Worm (Caenorhabditis elegans) whole organism, mixed stage, embryonic: ENCODE measurements around the gene R09A8.1.

ENCODE experiments used
- M03D4.4 ChIP-seq: sonication (generic microtip); optimal IDR thresholded peaks from 2 replicates; lab custom pipeline; 2017; ENCODE audit warnings: mild to moderate bottlenecking, missing genetic modification characterization, missing compliant biosample characterization
- bed-3 ChIP-seq: fragments of 200-800 bp; sonication (Bioruptor generic); optimal IDR thresholded peaks from 3 replicates; lab custom pipeline; 2018; ENCODE audit warnings: mild to moderate bottlenecking, missing genetic modification characterization, moderate library complexity, missing compliant biosample characterization
- blmp-1 ChIP-seq: fragments of 150-350 bp; optimal IDR thresholded peaks from 2 replicates; lab custom pipeline; 2014; ENCODE audit warnings: missing biosample characterization, missing genetic modification characterization
- ceh-43 ChIP-seq: fragments of 200-800 bp; sonication (Bioruptor generic); optimal IDR thresholded peaks from 2 replicates; lab custom pipeline; 2018; ENCODE audit warnings: mild to moderate bottlenecking, missing genetic modification characterization, moderate library complexity, missing compliant biosample characterization
- ceh-83 ChIP-seq: fragments of 200-800 bp; sonication (Bioruptor generic); optimal IDR thresholded peaks from 2 replicates; lab custom pipeline; 2018; ENCODE audit warnings: mild to moderate bottlenecking, missing genetic modification characterization, missing compliant biosample characterization
- ces-1 ChIP-seq: fragments of 150-350 bp; optimal IDR thresholded peaks from 2 replicates; lab custom pipeline; 2014; ENCODE audit warnings: missing biosample characterization, missing genetic modification reagents, missing genetic modification characterization
- drap-1 ChIP-seq: fragments of 200-800 bp; sonication (Bioruptor generic); optimal IDR thresholded peaks from 3 replicates; lab custom pipeline; 2018; ENCODE audit warnings: mild to moderate bottlenecking, missing genetic modification characterization, missing compliant biosample characterization
- elt-1 ChIP-seq: sonication (generic microtip); optimal IDR thresholded peaks from 2 replicates; lab custom pipeline; 2017; ENCODE audit warnings: missing genetic modification characterization, mild to moderate bottlenecking, missing compliant biosample characterization, antibody characterized with exemption, moderate library complexity, borderline replicate concordance; ENCODE audit not compliant: insufficient read depth
- elt-3 ChIP-seq: fragments of 150-350 bp; optimal IDR thresholded peaks from 2 replicates; lab custom pipeline; 2014; ENCODE audit warnings: missing biosample characterization, missing genetic modification characterization
- flh-1 ChIP-seq: fragments of 200-800 bp; sonication (Bioruptor generic); optimal IDR thresholded peaks from 2 replicates; lab custom pipeline; 2018; ENCODE audit warnings: mild to moderate bottlenecking, missing genetic modification characterization, moderate library complexity, missing compliant biosample characterization
- ham-2 ChIP-seq: fragments of 200-800 bp; sonication (Bioruptor generic); optimal IDR thresholded peaks from 2 replicates; lab custom pipeline; 2018; ENCODE audit warnings: mild to moderate bottlenecking, missing genetic modification characterization, missing compliant biosample characterization
- hlh-1 ChIP-seq: fragments of 150-350 bp; optimal IDR thresholded peaks from 2 replicates; lab custom pipeline; 2014; ENCODE audit warnings: missing biosample characterization, missing genetic modification reagents, missing genetic modification characterization
- lin-13 ChIP-seq: fragments of 150-350 bp; optimal IDR thresholded peaks from 2 replicates; lab custom pipeline; 2014; ENCODE audit warnings: missing biosample characterization, missing genetic modification characterization
- lin-32 ChIP-seq: fragments of 200-800 bp; sonication (Bioruptor generic); optimal IDR thresholded peaks from 2 replicates; lab custom pipeline; 2018; ENCODE audit warnings: mild to moderate bottlenecking, missing genetic modification characterization, missing compliant biosample characterization
- lsy-2 ChIP-seq: fragments of 150-350 bp; optimal IDR thresholded peaks from 2 replicates; lab custom pipeline; 2014; ENCODE audit warnings: missing biosample characterization, missing genetic modification characterization
- mep-1 ChIP-seq: fragments of 150-350 bp; optimal IDR thresholded peaks from 2 replicates; lab custom pipeline; 2017; ENCODE audit warnings: missing biosample characterization, missing genetic modification reagents, missing genetic modification characterization, inconsistent platforms
- mls-2 ChIP-seq: sonication (generic microtip); optimal IDR thresholded peaks from 2 replicates; lab custom pipeline; 2016; ENCODE audit warnings: mild to moderate bottlenecking, missing genetic modification characterization, moderate library complexity, missing compliant biosample characterization
- nhr-12 ChIP-seq: fragments of 150-350 bp; optimal IDR thresholded peaks from 2 replicates; lab custom pipeline; 2014; ENCODE audit warnings: missing biosample characterization, missing genetic modification characterization
- nhr-2 ChIP-seq: fragments of 150-350 bp; optimal IDR thresholded peaks from 2 replicates; lab custom pipeline; 2014; ENCODE audit warnings: missing biosample characterization, missing genetic modification characterization
- nhr-237 ChIP-seq: fragments of 150-350 bp; optimal IDR thresholded peaks from 2 replicates; lab custom pipeline; 2014; ENCODE audit warnings: missing biosample characterization, missing genetic modification characterization
- nhr-28 ChIP-seq: fragments of 150-350 bp; optimal IDR thresholded peaks from 2 replicates; lab custom pipeline; 2014; ENCODE audit warnings: missing biosample characterization, missing genetic modification characterization
- nhr-76 ChIP-seq: sonication (generic microtip); optimal IDR thresholded peaks from 2 replicates; lab custom pipeline; 2017; ENCODE audit warnings: missing biosample characterization, missing genetic modification characterization
- pha-4 ChIP-seq: fragments of 150-350 bp; optimal IDR thresholded peaks from 2 replicates; lab custom pipeline; 2018; ENCODE audit warnings: missing biosample characterization, missing genetic modification reagents, missing genetic modification characterization
- sem-2 ChIP-seq: fragments of 200-800 bp; sonication (Bioruptor generic); optimal IDR thresholded peaks from 2 replicates; lab custom pipeline; 2018; ENCODE audit warnings: mild to moderate bottlenecking, missing genetic modification characterization, missing compliant biosample characterization
- snpc-4 ChIP-seq: fragments of 150-350 bp; optimal IDR thresholded peaks from 2 replicates; lab custom pipeline; 2014; ENCODE audit warnings: missing biosample characterization, missing genetic modification characterization
- sptf-1 ChIP-seq: sonication (generic microtip); optimal IDR thresholded peaks from 2 replicates; lab custom pipeline; 2017; ENCODE audit warnings: mild to moderate bottlenecking, missing genetic modification characterization, moderate library complexity, missing compliant biosample characterization
- tbx-8 ChIP-seq: fragments of 200-800 bp; sonication (Bioruptor generic); optimal IDR thresholded peaks from 2 replicates; lab custom pipeline; 2018; ENCODE audit warnings: mild to moderate bottlenecking, missing genetic modification characterization, moderate library complexity, missing compliant biosample characterization
- unc-39 ChIP-seq: fragments of 150-350 bp; optimal IDR thresholded peaks from 2 replicates; lab custom pipeline; 2014; ENCODE audit warnings: missing biosample characterization, missing genetic modification characterization
- unc-62 ChIP-seq: fragments of 150-350 bp; optimal IDR thresholded peaks from 2 replicates; lab custom pipeline; 2014; ENCODE audit warnings: missing biosample characterization, missing genetic modification reagents, missing genetic modification characterization
- zip-8 ChIP-seq: fragments of 150-350 bp; optimal IDR thresholded peaks from 2 replicates; lab custom pipeline; 2014; ENCODE audit warnings: missing biosample characterization, missing genetic modification characterization

R09A8.1 gene

DNA sequence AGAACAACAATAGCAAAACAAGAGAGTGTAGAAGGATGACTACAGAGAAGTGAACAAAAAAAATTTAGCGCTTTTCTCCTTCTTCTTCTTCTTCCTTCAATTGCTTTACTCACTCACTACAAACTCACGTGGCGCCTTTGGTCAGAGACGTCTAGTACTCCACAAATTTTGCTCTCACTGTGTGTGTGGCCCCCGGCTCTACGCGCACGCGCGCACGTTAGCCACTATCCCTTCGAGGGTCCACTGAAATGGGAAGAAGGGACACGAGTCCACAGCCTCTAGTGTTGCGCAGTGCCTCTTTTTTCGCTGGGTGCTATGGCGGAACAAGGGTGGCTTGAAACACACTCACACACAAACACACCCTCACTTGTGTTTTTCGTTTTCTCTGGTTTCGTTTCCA is 15.7 kb downstream of the R09A8.1 start:
- TF ChIP-seq M03D4.4 (tag; lab: Kevin White, UChicago) (peak; percentile 8), nhr-28 (no peak), ces-1 (peak; percentile 66), mls-2 (tag; lab: Kevin White, UChicago) (peak; percentile 16), sptf-1 (tag; lab: Kevin White, UChicago) (peak; percentile 38), pha-4 (tag; lab: Kevin White, UChicago) (no peak), tbx-8 (GFP tag; lab: Kevin White, UChicago) (no peak), sem-2 (GFP tag; lab: Kevin White, UChicago) (peak; percentile 9)

DNA sequence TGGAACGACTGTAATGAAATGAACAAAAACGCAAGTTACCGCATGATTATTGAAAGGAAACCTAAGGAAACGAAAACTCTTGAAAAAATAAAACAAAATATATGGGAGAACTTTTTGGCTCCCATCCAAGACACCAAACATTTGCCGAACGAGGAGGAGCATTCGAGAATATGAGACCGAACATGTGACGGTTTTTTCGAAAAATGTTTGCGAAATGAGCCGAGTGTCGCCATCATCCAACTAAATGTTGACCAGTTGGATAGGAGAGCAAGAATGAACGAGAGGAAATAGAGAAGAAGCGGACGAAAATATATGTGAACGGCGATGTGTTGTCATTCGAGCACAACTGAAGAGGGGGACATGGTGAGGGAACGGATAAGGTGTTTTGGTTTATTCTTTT is 16.5 kb downstream of the R09A8.1 start:
- TF ChIP-seq lin-32 (GFP tag; lab: Kevin White, UChicago) (no peak), lsy-2 (no peak), lin-13 (no peak), sptf-1 (tag; lab: Kevin White, UChicago) (no peak), nhr-2 (no peak)

DNA sequence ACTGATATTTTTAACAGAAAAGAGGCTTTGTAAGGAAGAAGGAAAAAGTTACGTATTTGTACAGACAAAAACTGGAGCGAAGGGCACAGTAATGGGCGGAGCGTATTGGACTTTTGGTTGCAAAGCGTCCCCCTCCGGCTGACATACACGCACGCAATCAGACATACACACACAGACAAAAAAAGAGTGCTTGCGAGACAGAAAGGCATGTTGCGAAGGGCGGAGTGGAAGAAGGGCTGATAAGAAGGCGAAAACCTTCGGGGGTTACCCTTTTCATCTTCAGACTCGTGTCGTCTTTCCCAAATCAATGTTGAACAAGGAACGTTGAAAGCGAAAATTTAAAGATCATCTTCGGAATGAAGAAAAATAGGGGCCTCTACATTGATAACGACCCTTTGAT is 17.0 kb downstream of the R09A8.1 start:
- no peak for TF ChIP-seq snpc-4 (tag; lab: Kevin White, UChicago)
- no peak for TF ChIP-seq hlh-1 (tag; lab: Kevin White, UChicago)
- no peak for TF ChIP-seq unc-62
- no peak for TF ChIP-seq flh-1 (GFP tag; lab: Kevin White, UChicago)
- no peak for TF ChIP-seq elt-1 (tag; lab: Kevin White, UChicago)
- no peak for TF ChIP-seq sem-2 (GFP tag; lab: Kevin White, UChicago)
- no peak for TF ChIP-seq ceh-43 (GFP tag; lab: Kevin White, UChicago)
- no peak for TF ChIP-seq lin-13
- no peak for TF ChIP-seq drap-1 (GFP tag; lab: Kevin White, UChicago)
- no peak for TF ChIP-seq mep-1
- TF ChIP-seq ceh-83 (GFP tag; lab: Kevin White, UChicago) = no peak
- no peak for TF ChIP-seq unc-39 (tag; lab: Kevin White, UChicago)
- TF ChIP-seq pha-4 (tag; lab: Kevin White, UChicago) = no peak
- TF ChIP-seq ham-2 = no peak
- no peak for TF ChIP-seq nhr-76 (tag; lab: Kevin White, UChicago)

DNA sequence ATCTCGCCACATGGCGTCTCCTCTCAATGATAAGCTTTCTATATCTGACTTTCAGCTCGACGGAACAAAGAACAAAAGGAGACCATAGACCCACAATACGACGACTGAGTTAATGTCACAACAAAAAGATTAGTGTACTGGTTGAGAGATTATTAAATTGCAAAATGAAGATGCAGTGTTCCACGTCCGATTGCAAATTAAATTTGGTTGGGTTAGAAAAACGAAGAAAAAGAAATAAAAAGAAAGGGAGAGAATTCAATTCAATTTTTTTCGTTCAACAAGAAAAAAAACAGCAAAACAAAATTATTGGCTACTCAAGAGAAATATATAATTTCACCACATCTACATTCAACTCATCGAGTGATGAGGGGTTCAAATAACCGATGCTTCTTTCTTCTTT is 17.9 kb downstream of the R09A8.1 start:
- TF ChIP-seq ces-1 (peak; percentile 54), nhr-12 (tag; lab: Kevin White, UChicago) (no peak), elt-3 (tag; lab: Kevin White, UChicago) (no peak), hlh-1 (tag; lab: Kevin White, UChicago) (no peak), nhr-76 (tag; lab: Kevin White, UChicago) (no peak)

DNA sequence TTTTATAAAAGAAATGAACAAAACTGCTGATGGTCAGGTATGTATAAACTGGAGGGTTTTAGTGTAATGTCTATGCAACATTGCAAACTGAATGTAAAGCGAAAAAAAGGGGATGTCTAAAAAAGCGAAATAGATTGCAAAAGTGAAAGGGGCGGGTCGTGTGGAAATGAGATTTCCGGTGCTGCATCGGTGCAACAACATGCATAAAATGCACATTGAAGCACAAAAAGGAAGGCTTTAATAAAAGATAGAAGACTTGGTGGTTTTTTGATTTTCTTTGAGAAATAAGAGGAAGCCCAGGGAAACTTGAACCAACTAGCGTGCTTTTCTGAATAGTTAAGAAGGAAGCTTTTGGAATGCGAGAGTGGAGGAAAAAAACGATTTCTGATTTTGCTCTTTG is 19.1 kb downstream of the R09A8.1 start:
- TF ChIP-seq ces-1 = peak; percentile 63
- no peak for TF ChIP-seq flh-1 (GFP tag; lab: Kevin White, UChicago)
- no peak for TF ChIP-seq drap-1 (GFP tag; lab: Kevin White, UChicago)
- TF ChIP-seq lin-13 = no peak
- no peak for TF ChIP-seq tbx-8 (GFP tag; lab: Kevin White, UChicago)
- TF ChIP-seq blmp-1 = no peak
- no peak for TF ChIP-seq snpc-4 (tag; lab: Kevin White, UChicago)

DNA sequence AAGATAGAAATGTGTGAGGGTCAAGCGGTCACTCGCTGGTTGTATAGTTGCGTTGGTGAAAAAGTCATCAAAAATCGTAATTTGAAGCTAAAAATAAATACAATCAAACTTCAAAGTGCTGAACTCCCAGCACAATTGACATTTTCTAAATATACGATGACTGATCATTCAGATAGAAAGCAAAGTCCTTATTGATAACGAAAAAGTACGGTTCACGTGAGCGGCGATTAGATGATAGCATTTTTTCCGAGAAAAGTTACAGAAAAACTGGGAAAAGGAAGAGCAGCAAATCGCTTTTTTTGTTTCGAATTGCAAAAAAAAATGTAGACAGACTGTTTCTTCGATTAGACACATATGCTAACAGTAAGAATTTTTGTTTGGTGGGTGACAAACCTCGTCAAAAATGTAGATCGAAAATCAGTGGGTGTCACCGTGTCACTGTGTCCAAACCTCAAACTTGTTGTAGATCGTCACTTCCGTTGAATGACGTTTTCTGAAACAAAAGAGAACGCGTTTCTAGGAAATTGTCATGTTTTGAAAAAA is 20.4 kb downstream of the R09A8.1 start, which contains the start of gene ivns-1:
Gene ivns-1 (minus strand): TSS at position 493 of the 543 bp plus-strand sequence.
- TF ChIP-seq mep-1 = no peak
- no peak for TF ChIP-seq mls-2 (tag; lab: Kevin White, UChicago)
- TF ChIP-seq nhr-76 (tag; lab: Kevin White, UChicago) = no peak
- TF ChIP-seq zip-8 = no peak
- no peak for TF ChIP-seq elt-3 (tag; lab: Kevin White, UChicago)
- no peak for TF ChIP-seq nhr-12 (tag; lab: Kevin White, UChicago)
- no peak for TF ChIP-seq ceh-43 (GFP tag; lab: Kevin White, UChicago)
- TF ChIP-seq nhr-28 = no peak
- TF ChIP-seq tbx-8 (GFP tag; lab: Kevin White, UChicago) = no peak
- no peak for TF ChIP-seq nhr-237 (tag; lab: Kevin White, UChicago)
- no peak for TF ChIP-seq bed-3 (GFP tag; lab: Kevin White, UChicago)
- no peak for TF ChIP-seq drap-1 (GFP tag; lab: Kevin White, UChicago)
- TF ChIP-seq elt-1 (tag; lab: Kevin White, UChicago) = no peak
- TF ChIP-seq hlh-1 (tag; lab: Kevin White, UChicago) = no peak
- TF ChIP-seq unc-62 = no peak
- TF ChIP-seq, all 35 proteins: peak for 0
